Worm (Caenorhabditis elegans): ENCODE data around the gene C28H8.8.

C28H8.8 gene

DNA sequence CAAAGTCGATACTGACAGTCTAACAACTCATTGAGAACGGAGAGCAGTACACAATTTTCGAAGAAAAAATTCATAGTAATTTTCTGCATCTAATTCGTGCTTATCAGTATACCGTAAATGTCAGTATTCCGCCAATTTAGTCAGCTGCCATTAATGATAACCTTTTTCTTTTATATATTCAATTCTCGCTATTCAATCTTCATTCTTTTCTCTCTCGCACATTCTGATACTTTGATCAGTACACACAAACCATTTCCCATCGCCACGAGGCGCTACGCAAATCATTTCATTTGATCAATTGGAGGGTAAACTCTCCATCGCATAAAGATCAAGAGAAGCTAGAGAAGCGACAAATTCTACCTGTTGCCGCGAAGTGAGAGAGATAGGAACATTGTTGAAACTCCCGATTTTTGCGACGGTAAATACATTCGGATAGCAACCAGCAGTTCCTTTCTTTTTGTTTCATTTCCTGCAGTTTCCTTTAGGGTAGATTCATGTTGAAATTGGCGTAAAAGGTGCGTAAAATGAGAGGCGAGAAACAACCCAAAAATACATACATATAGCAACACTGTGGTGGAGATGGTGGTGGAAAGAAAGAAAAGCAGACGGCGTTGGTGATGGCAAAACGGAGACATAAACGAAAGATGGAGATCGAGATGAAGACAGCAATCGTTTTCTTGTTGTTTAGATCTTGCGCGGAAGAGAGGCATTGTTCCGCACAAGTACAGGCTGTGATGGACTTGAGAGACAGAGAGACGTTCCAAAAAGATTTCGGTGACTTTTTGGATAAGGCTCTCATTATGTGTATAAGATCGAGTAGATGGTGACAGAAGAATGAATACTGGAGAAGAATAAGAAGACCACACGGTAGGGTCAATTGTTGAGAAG is 50.2 kb downstream of the C28H8.8 start (continued):
- TF ChIP-seq ztf-4 (tag; optimal IDR thresholded peaks at IDR 0.05), result no peak
- peak; percentile 71 for TF ChIP-seq nhr-20 (tag; optimal IDR thresholded peaks at IDR 0.05)
- TF ChIP-seq F16B12.6 (tag; optimal IDR thresholded peaks at IDR 0.05), result no peak
- peak in 1 of 3 experiments; percentile 18 for TF ChIP-seq ceh-82 (tag; optimal IDR thresholded peaks at IDR 0.05)
- no peak for TF ChIP-seq rnt-1 (tag; optimal IDR thresholded peaks at IDR 0.05)
- no peak for TF ChIP-seq ceh-8 (GFP tag; optimal IDR thresholded peaks at IDR 0.05)
- no peak for TF ChIP-seq fos-1 (tag; optimal IDR thresholded peaks at IDR 0.05)
- peak; percentile 66 for TF ChIP-seq tbx-2 (tag; optimal IDR thresholded peaks at IDR 0.05)
- peak; percentile 51 for TF ChIP-seq unc-130 (tag; optimal IDR thresholded peaks at IDR 0.05)
- TF ChIP-seq lsy-2 (tag; optimal IDR thresholded peaks at IDR 0.05), result peak in 1 of 2 experiments; percentile 46
